Worm (Caenorhabditis elegans) whole organism, midembryonic: ENCODE data around the gene Y49G5B.1.

Experiments used
- T22C8.4 ChIP-seq: fragments of 200-800 bp; sonication (Bioruptor generic); IDR thresholded peaks from 2 replicates; pipeline ENCODE4 v1.3.6; 2022; ENCODE audit warnings: missing genetic modification characterization, missing compliant biosample characterization
- cog-1 ChIP-seq: sonication (generic microtip); optimal IDR thresholded peaks from 2 replicates; lab custom pipeline; 2016; ENCODE audit warnings: missing genetic modification characterization, missing compliant biosample characterization
- flt-1 ChIP-seq: fragments of 200-800 bp; sonication (Bioruptor generic); IDR thresholded peaks from 2 replicates; pipeline ENCODE4 v1.3.6; 2022; ENCODE audit warnings: missing genetic modification characterization, missing compliant biosample characterization
- klf-2 ChIP-seq: fragments of 200-800 bp; sonication (Bioruptor generic); conservative IDR thresholded peaks from 2 replicates; pipeline ENCODE4 v1.3.6; 2022; ENCODE audit warnings: missing genetic modification reagents, missing genetic modification characterization, missing compliant biosample characterization
- med-1 ChIP-seq: sonication (generic microtip); optimal IDR thresholded peaks from 2 replicates; lab custom pipeline; 2017; ENCODE audit warnings: missing genetic modification characterization, mild to moderate bottlenecking, missing compliant biosample characterization, antibody characterized with exemption, missing genetic modification reagents; ENCODE audit not compliant: insufficient read depth
- ref-1 ChIP-seq: fragments of 200-800 bp; sonication (Bioruptor generic); conservative IDR thresholded peaks from 2 replicates; pipeline ENCODE4 v1.3.6; 2022; ENCODE audit warnings: missing genetic modification reagents, missing genetic modification characterization, missing compliant biosample characterization
- tab-1 ChIP-seq: fragments of 200-800 bp; sonication (Bioruptor generic); IDR thresholded peaks from 2 replicates; pipeline ENCODE4 v1.3.6; 2022; ENCODE audit warnings: missing genetic modification characterization, missing compliant biosample characterization
- ztf-23 ChIP-seq: fragments of 200-800 bp; sonication (Bioruptor generic); IDR thresholded peaks from 2 replicates; pipeline ENCODE4 v1.3.6; 2022; ENCODE audit warnings: missing genetic modification reagents, missing genetic modification characterization, missing compliant biosample characterization
- ztf-29 ChIP-seq: fragments of 200-800 bp; sonication (Bioruptor generic); IDR thresholded peaks from 2 replicates; pipeline ENCODE4 v1.3.6; 2022; ENCODE audit warnings: missing genetic modification reagents, missing genetic modification characterization, missing compliant biosample characterization

The Y49G5B.1 gene

ce11 chrV:5257358-5257757 lies 34.2 kb downstream of the Y49G5B.1 start, which contains the start of gene srt-67:
srt-67 (minus strand) TSS chrV:5257458.
- TF ChIP-seq klf-2 (GFP tag; lab: Robert Waterston, UW) (no peak), tab-1 (GFP tag; lab: Robert Waterston, UW) (no peak)

- no peak for TF ChIP-seq klf-2 (GFP tag; lab: Robert Waterston, UW)
- TF ChIP-seq flt-1 (GFP tag; lab: Robert Waterston, UW) = no peak
- TF ChIP-seq ztf-23 (GFP tag; lab: Robert Waterston, UW) = no peak
- TF ChIP-seq cog-1 (tag; lab: Kevin White, UChicago) = no peak
- TF ChIP-seq ref-1 (GFP tag; lab: Robert Waterston, UW) = no peak
- TF ChIP-seq med-1 = no peak
- no peak for TF ChIP-seq T22C8.4 (GFP tag; lab: Robert Waterston, UW)
- no peak for TF ChIP-seq tab-1 (GFP tag; lab: Robert Waterston, UW)
- TF ChIP-seq ztf-29 (GFP tag; lab: Robert Waterston, UW) = no peak
These were observed 36.3 kb downstream of the Y49G5B.1 start, which contains the start of gene srt-70 for ce11 chrV:5259448-5259847. srt-70 (minus strand) TSS chrV:5259548.

- TF ChIP-seq med-1 (no peak), T22C8.4 (GFP tag; lab: Robert Waterston, UW) (no peak), cog-1 (tag; lab: Kevin White, UChicago) (no peak), tab-1 (GFP tag; lab: Robert Waterston, UW) (no peak), flt-1 (GFP tag; lab: Robert Waterston, UW) (no peak), ref-1 (GFP tag; lab: Robert Waterston, UW) (no peak), ztf-29 (GFP tag; lab: Robert Waterston, UW) (no peak), ztf-23 (GFP tag; lab: Robert Waterston, UW) (no peak), klf-2 (GFP tag; lab: Robert Waterston, UW) (no peak)
These were observed 39.8 kb downstream of the Y49G5B.1 start, which contains the start of gene cest-30 for ce11 chrV:5262999-5263398. cest-30 (minus strand) TSS chrV:5263099.

ce11 chrV:5265581-5265980 lies 42.4 kb downstream of the Y49G5B.1 start, which contains the start of the genes srt-69 and B0238.12:
srt-69 (minus strand) TSS chrV:5265681.
B0238.12 (plus strand) TSS chrV:5265844.
- TF ChIP-seq flt-1 (GFP tag; lab: Robert Waterston, UW) = no peak
- TF ChIP-seq cog-1 (tag; lab: Kevin White, UChicago) = no peak
- TF ChIP-seq klf-2 (GFP tag; lab: Robert Waterston, UW) = no peak
- no peak for TF ChIP-seq ref-1 (GFP tag; lab: Robert Waterston, UW)
- TF ChIP-seq T22C8.4 (GFP tag; lab: Robert Waterston, UW) = no peak
- TF ChIP-seq ztf-23 (GFP tag; lab: Robert Waterston, UW) = no peak
- TF ChIP-seq ztf-29 (GFP tag; lab: Robert Waterston, UW) = no peak
- TF ChIP-seq med-1 = no peak
- no peak for TF ChIP-seq tab-1 (GFP tag; lab: Robert Waterston, UW)

ce11 chrV:5269024-5269535 lies 45.9 kb downstream of the Y49G5B.1 start, which contains the start of gene penr-1:
penr-1 (plus strand) TSS chrV:5269485.
- TF ChIP-seq T22C8.4 (GFP tag; lab: Robert Waterston, UW) (0 out of 2 replicates have a peak, but pooled peaks have one; percentile 35), ztf-29 (GFP tag; lab: Robert Waterston, UW) (no peak)

ce11 chrV:5271487-5271886 lies 48.3 kb downstream of the Y49G5B.1 start:
- TF ChIP-seq klf-2 (GFP tag; lab: Robert Waterston, UW) (no peak), cog-1 (tag; lab: Kevin White, UChicago) (peak; percentile 12), tab-1 (GFP tag; lab: Robert Waterston, UW) (no peak), med-1 (no peak), flt-1 (GFP tag; lab: Robert Waterston, UW) (no peak)

ce11 chrV:5272034-5272433 lies 48.9 kb downstream of the Y49G5B.1 start:
- TF ChIP-seq tab-1 (GFP tag; lab: Robert Waterston, UW) = no peak
- no peak for TF ChIP-seq klf-2 (GFP tag; lab: Robert Waterston, UW)
- TF ChIP-seq med-1 = no peak
- no peak for TF ChIP-seq T22C8.4 (GFP tag; lab: Robert Waterston, UW)
- TF ChIP-seq ref-1 (GFP tag; lab: Robert Waterston, UW) = no peak
- TF ChIP-seq flt-1 (GFP tag; lab: Robert Waterston, UW) = no peak
- TF ChIP-seq cog-1 (tag; lab: Kevin White, UChicago) = no peak
- no peak for TF ChIP-seq ztf-23 (GFP tag; lab: Robert Waterston, UW)
- no peak for TF ChIP-seq ztf-29 (GFP tag; lab: Robert Waterston, UW)

- TF ChIP-seq klf-2 (GFP tag; lab: Robert Waterston, UW) (no peak), flt-1 (GFP tag; lab: Robert Waterston, UW) (0 out of 2 replicates have a peak, but pooled peaks have one; percentile 20)
These were observed 49.5 kb downstream of the Y49G5B.1 start for ce11 chrV:5272619-5273074.

ce11 chrV:5273241-5273640 lies 50.1 kb downstream of the Y49G5B.1 start:
- no peak for TF ChIP-seq T22C8.4 (GFP tag; lab: Robert Waterston, UW)
- no peak for TF ChIP-seq ztf-29 (GFP tag; lab: Robert Waterston, UW)
- TF ChIP-seq tab-1 (GFP tag; lab: Robert Waterston, UW) = no peak
- no peak for TF ChIP-seq flt-1 (GFP tag; lab: Robert Waterston, UW)
- TF ChIP-seq ztf-23 (GFP tag; lab: Robert Waterston, UW) = no peak
- TF ChIP-seq med-1 = no peak
- no peak for TF ChIP-seq ref-1 (GFP tag; lab: Robert Waterston, UW)
- no peak for TF ChIP-seq cog-1 (tag; lab: Kevin White, UChicago)
- no peak for TF ChIP-seq klf-2 (GFP tag; lab: Robert Waterston, UW)

ce11 chrV:5273770-5274169 lies 50.6 kb downstream of the Y49G5B.1 start, which contains the start of gene natc-2:
natc-2 (plus strand) TSS chrV:5274070.
- TF ChIP-seq ref-1 (GFP tag; lab: Robert Waterston, UW) = no peak
